Fruit fly (Drosophila melanogaster) whole organism: Measurements from ENCODE around the gene mfrn.

Source experiments
- EcR ChIP-seq, 2 experiments: fragments of >200 bp; optimal IDR thresholded peaks; 2 replicates each; lab custom pipeline; 2017; ENCODE audit warnings: missing biosample characterization in 2 of 2, missing genetic modification characterization in 2 of 2, missing genetic modification reagents in 2 of 2
- pan ChIP-seq: fragments of >200 bp; optimal IDR thresholded peaks from 2 replicates; lab custom pipeline; 2017
- usp ChIP-seq: fragments of >200 bp; optimal IDR thresholded peaks from 2 replicates; lab custom pipeline; 2017; ENCODE audit warnings: missing biosample characterization, missing genetic modification characterization, mixed read lengths

DNA sequence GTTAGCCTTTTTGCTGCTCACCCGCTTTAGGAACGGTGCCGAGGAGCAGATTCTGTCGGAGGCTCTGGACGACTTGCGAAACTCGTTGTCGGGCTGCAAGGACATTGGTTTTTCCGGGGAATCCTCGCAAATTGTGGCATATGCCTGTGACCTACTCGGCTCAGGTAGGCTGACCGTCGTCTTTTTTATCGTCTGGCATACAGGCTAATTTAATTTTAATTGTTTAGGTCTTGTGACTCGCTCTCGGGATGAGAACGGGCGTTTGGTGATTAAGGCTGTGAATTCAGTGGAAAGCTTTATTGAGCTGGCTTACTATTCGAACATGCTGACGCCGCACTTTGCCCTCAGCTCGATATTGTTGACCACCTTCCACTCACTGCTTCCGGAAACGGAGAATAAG lies 16.4 kb downstream of the mfrn start:
- TF ChIP-seq usp (GFP tag; lab: Kevin White, UChicago) = no peak
- no peak for TF ChIP-seq EcR (GFP tag; optimal IDR thresholded peaks at IDR 0.05; lab: Kevin White, UChicago)
- TF ChIP-seq pan = no peak
